Worm (Caenorhabditis elegans): ENCODE data around the gene ZK643.6.

ce11 chrIII:8933696-8934095, 26.9 kb downstream of the ZK643.6 start:
- no peak for TF ChIP-seq aly-2 (tag; optimal IDR thresholded peaks at IDR 0.05)
- no peak for TF ChIP-seq unc-39 (tag; optimal IDR thresholded peaks at IDR 0.05)
- no peak for TF ChIP-seq ztf-11 (tag; optimal IDR thresholded peaks at IDR 0.05)
- TF ChIP-seq nhr-77 (tag; optimal IDR thresholded peaks at IDR 0.05) = no peak
- TF ChIP-seq skn-1 (tag; optimal IDR thresholded peaks at IDR 0.05) = no peak
- TF ChIP-seq lin-39 (tag; optimal IDR thresholded peaks at IDR 0.05) = no peak
- TF ChIP-seq arid-1 (GFP tag; conservative IDR thresholded peaks at IDR 0.05) = no peak
- no peak for TF ChIP-seq pqm-1 (tag; optimal IDR thresholded peaks at IDR 0.05)

Data from whole organism, L4 larva.